Fruit fly (Drosophila melanogaster): ENCODE results near the gene Gr36c.

DNA sequence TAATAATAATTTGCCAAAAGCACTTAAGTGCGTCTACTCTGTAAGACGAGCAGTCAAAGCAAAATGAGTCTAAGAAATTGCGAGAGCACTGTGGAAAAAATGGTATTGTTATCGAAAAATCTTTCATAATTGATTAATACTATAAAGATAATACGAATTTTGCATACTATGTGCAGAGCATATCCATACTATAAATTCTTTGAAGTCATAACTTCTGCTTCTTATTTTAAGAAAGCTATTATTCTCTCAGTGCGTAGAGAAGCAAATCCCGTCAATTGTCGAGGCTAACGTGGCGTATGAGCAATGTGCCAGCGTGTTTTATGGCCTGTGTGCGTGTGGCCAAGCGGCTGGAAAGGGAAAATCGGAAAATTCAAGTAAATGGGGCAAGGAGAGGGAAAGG lies 20.5 kb upstream of the Gr36c start:
- TF ChIP-seq h (optimal IDR thresholded peaks at IDR 0.05) (no peak), psq (optimal IDR thresholded peaks at IDR 0.05) (no peak), Myc (optimal IDR thresholded peaks at IDR 0.05) (no peak), Sin3A (optimal IDR thresholded peaks at IDR 0.05) (no peak), insv (optimal IDR thresholded peaks at IDR 0.05) (no peak), ttk (optimal IDR thresholded peaks at IDR 0.05) (no peak)
